Fruit fly (Drosophila melanogaster) whole organism, embryonic: ENCODE data around the gene CG1463.

Experiments
- CG1603 ChIP-seq: fragments of 200-800 bp; sonication (Bioruptor generic); optimal IDR thresholded peaks from 2 replicates; lab custom pipeline; 2019; ENCODE audit warnings: missing biosample characterization, mild to moderate bottlenecking, missing genetic modification characterization, moderate library complexity
- H2.0 ChIP-seq: fragments of 200-800 bp; sonication (Bioruptor generic); IDR thresholded peaks from 2 replicates; pipeline ENCODE4 v1.3.6; 2022; ENCODE audit warnings: missing biosample characterization, missing genetic modification characterization
- Opbp ChIP-seq: fragments of 200-800 bp; sonication (Bioruptor generic); IDR thresholded peaks from 3 replicates; pipeline ENCODE4 v1.3.6; 2022; ENCODE audit warnings: missing biosample characterization, missing genetic modification characterization; ENCODE audit not compliant: partially characterized antibody
- Rx ChIP-seq: fragments of 200-800 bp; sonication (Bioruptor generic); IDR thresholded peaks from 2 replicates; pipeline ENCODE4 v1.3.6; 2022; ENCODE audit warnings: missing biosample characterization, missing genetic modification characterization

DNA sequence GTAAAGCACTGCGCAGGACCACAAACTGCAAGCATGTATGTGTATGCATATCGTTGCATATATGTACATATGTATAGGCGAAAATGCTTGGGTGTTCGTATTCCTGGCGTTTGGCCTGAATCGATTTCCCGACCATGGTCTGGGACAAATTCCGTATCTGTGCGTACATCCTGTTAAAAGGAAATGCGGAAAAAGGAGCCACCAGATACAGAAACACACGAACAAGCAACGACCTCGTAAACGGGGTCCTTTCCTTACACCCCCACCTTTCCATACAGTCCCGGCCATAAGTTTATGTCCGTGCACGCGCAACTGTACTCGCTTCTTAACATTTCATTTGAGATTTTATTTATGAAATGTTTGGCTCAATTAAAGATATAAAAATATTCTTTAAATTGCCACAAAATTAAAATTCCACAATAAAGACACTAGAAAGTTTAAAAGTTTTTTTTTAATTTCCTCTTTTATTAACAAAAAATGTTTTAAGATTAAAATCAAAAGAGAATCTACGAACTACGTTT lies 27.5 kb downstream of the CG1463 start:
- TF ChIP-seq Rx (GFP tag; lab: Robert Waterston, UW) = no peak
- no peak for TF ChIP-seq Opbp (GFP tag; lab: Robert Waterston, UW)
- TF ChIP-seq CG1603 (tag; lab: Kevin White, UChicago) = no peak
- no peak for TF ChIP-seq H2.0 (GFP tag; lab: Robert Waterston, UW)
